Worm (Caenorhabditis elegans) whole organism, L4 larva: ENCODE measurements around the gene dhs-19.

Source experiments
- D1046.2 ChIP-seq: fragments of 200-800 bp; sonication (Bioruptor generic); IDR thresholded peaks from 2 replicates; pipeline ENCODE4 v1.3.6; 2022; ENCODE audit warnings: missing genetic modification characterization, missing compliant biosample characterization
- R02D3.7 ChIP-seq: fragments of 150-350 bp; sonication (generic microtip); optimal IDR thresholded peaks from 3 replicates; lab custom pipeline; 2014; ENCODE audit warnings: missing biosample characterization, missing genetic modification characterization
- Y105C5A.15 ChIP-seq: fragments of 200-800 bp; sonication (Bioruptor generic); IDR thresholded peaks from 2 replicates; pipeline ENCODE4 v1.3.6; 2022; ENCODE audit warnings: missing genetic modification characterization, missing compliant biosample characterization
- Y75B8A.6 ChIP-seq: fragments of 200-800 bp; sonication (Bioruptor generic); IDR thresholded peaks from 2 replicates; pipeline ENCODE4 v1.3.6; 2022; ENCODE audit warnings: missing genetic modification reagents, missing genetic modification characterization, missing compliant biosample characterization
- aha-1 ChIP-seq: fragments of 150-350 bp; peaks from one replicate; lab custom pipeline; 2014; ENCODE audit warnings: missing biosample characterization, missing genetic modification characterization
- ama-1 ChIP-seq: fragments of 150-350 bp; optimal IDR thresholded peaks from 2 replicates; lab custom pipeline; 2014; ENCODE audit warnings: inconsistent platforms, mixed read lengths
- arid-1 ChIP-seq: fragments of 200-800 bp; sonication (Bioruptor generic); conservative IDR thresholded peaks from 2 replicates; pipeline ENCODE4 v1.3.6; 2022; ENCODE audit warnings: missing genetic modification reagents, missing genetic modification characterization, missing compliant biosample characterization
- attf-4 ChIP-seq: sonication (generic microtip); optimal IDR thresholded peaks from 3 replicates; lab custom pipeline; 2017; ENCODE audit warnings: missing biosample characterization, missing genetic modification characterization
- ceh-20 ChIP-seq: fragments of 200-800 bp; sonication (Bioruptor generic); IDR thresholded peaks from 2 replicates; pipeline ENCODE4 v1.3.6; 2022; ENCODE audit warnings: missing genetic modification reagents, missing genetic modification characterization, missing compliant biosample characterization
- ceh-28 ChIP-seq: fragments of 150-350 bp; optimal IDR thresholded peaks from 2 replicates; lab custom pipeline; 2014; ENCODE audit warnings: missing biosample characterization, missing genetic modification reagents, missing genetic modification characterization
- ceh-32 ChIP-seq: sonication (generic microtip); optimal IDR thresholded peaks from 2 replicates; lab custom pipeline; 2016; ENCODE audit warnings: mild to moderate bottlenecking, missing genetic modification characterization, missing compliant biosample characterization; ENCODE audit not compliant: poor library complexity
- ceh-62 ChIP-seq: sonication (generic microtip); optimal IDR thresholded peaks from 2 replicates; lab custom pipeline; 2017; ENCODE audit warnings: missing biosample characterization, missing genetic modification characterization
- ceh-82 ChIP-seq: sonication (generic microtip); optimal IDR thresholded peaks from 2 replicates; lab custom pipeline; 2017; ENCODE audit warnings: missing biosample characterization, missing genetic modification characterization
- ctbp-1 ChIP-seq: fragments of 200-800 bp; sonication (Bioruptor generic); IDR thresholded peaks from 2 replicates; pipeline ENCODE4 v1.3.6; 2022; ENCODE audit warnings: missing genetic modification reagents, missing genetic modification characterization, missing compliant biosample characterization
- daf-12 ChIP-seq: fragments of 150-350 bp; optimal IDR thresholded peaks from 2 replicates; lab custom pipeline; 2014; ENCODE audit warnings: missing biosample characterization, missing genetic modification reagents, missing genetic modification characterization
- daf-16 ChIP-seq, 3 experiments: sonication (generic microtip); optimal IDR thresholded peaks; 2 replicates each; lab custom pipeline; 2016 to 2017; ENCODE audit warnings: missing genetic modification characterization in 3 of 3, missing genetic modification reagents in 3 of 3, mild to moderate bottlenecking in 2 of 3, missing compliant biosample characterization in 2 of 3, missing biosample characterization in 1 of 3, moderate library complexity in 1 of 3
- daf-8 ChIP-seq: fragments of 200-800 bp; sonication (Bioruptor generic); IDR thresholded peaks from 2 replicates; pipeline ENCODE4 v1.3.6; 2022; ENCODE audit warnings: missing genetic modification characterization, missing compliant biosample characterization
- dmd-6 ChIP-seq: fragments of 200-800 bp; sonication (Bioruptor generic); IDR thresholded peaks from 2 replicates; pipeline ENCODE4 v1.3.6; 2022; ENCODE audit warnings: missing genetic modification reagents, missing genetic modification characterization, missing compliant biosample characterization
- dpl-1 ChIP-seq: fragments of 150-350 bp; optimal IDR thresholded peaks from 2 replicates; lab custom pipeline; 2014; ENCODE audit warnings: missing biosample characterization, missing genetic modification reagents, missing genetic modification characterization
- duxl-1 ChIP-seq: sonication (generic microtip); optimal IDR thresholded peaks from 2 replicates; lab custom pipeline; 2016; ENCODE audit warnings: mild to moderate bottlenecking, missing genetic modification characterization, moderate library complexity, missing compliant biosample characterization; ENCODE audit not compliant: poor library complexity
- dve-1 ChIP-seq: sonication (generic microtip); optimal IDR thresholded peaks from 2 replicates; lab custom pipeline; 2017; ENCODE audit warnings: antibody characterized with exemption, mild to moderate bottlenecking, missing genetic modification characterization, missing compliant biosample characterization; ENCODE audit not compliant: insufficient read depth
- fos-1 ChIP-seq: fragments of 150-350 bp; optimal IDR thresholded peaks from 2 replicates; lab custom pipeline; 2014; ENCODE audit warnings: missing biosample characterization, missing genetic modification characterization
- hlh-30 ChIP-seq: sonication (generic microtip); optimal IDR thresholded peaks from 2 replicates; lab custom pipeline; 2017; ENCODE audit warnings: antibody characterized with exemption, mild to moderate bottlenecking, missing genetic modification characterization, missing compliant biosample characterization; ENCODE audit not compliant: insufficient read depth
- lim-7 ChIP-seq: fragments of 200-800 bp; sonication (Bioruptor generic); IDR thresholded peaks from 2 replicates; pipeline ENCODE4 v1.3.6; 2022; ENCODE audit warnings: missing genetic modification characterization, missing compliant biosample characterization
- lin-29 ChIP-seq: fragments of 200-800 bp; sonication (Bioruptor generic); IDR thresholded peaks from 2 replicates; pipeline ENCODE4 v1.3.6; 2022; ENCODE audit warnings: missing genetic modification reagents, missing genetic modification characterization, missing compliant biosample characterization
- lin-38 ChIP-seq: fragments of 200-800 bp; sonication (Bioruptor generic); IDR thresholded peaks from 2 replicates; pipeline ENCODE4 v1.3.6; 2022; ENCODE audit warnings: missing genetic modification reagents, missing genetic modification characterization, missing compliant biosample characterization
- lin-39 ChIP-seq: fragments of 150-350 bp; optimal IDR thresholded peaks from 2 replicates; lab custom pipeline; 2014; ENCODE audit warnings: missing biosample characterization, missing genetic modification reagents, missing genetic modification characterization
- lir-3 ChIP-seq: sonication (generic microtip); optimal IDR thresholded peaks from 2 replicates; lab custom pipeline; 2016; ENCODE audit warnings: mild to moderate bottlenecking, missing genetic modification characterization, missing compliant biosample characterization
- mdl-1 ChIP-seq, 2 experiments: fragments of 150-350 bp in 1 of 2; sonication (generic microtip) in 1 of 2; optimal IDR thresholded peaks; 2 replicates each; lab custom pipeline; 2014 to 2017; ENCODE audit warnings: missing biosample characterization in 2 of 2, missing genetic modification characterization in 2 of 2
- mxl-3 ChIP-seq: fragments of 200-800 bp; sonication (Bioruptor generic); optimal IDR thresholded peaks from 2 replicates; lab custom pipeline; 2018; ENCODE audit warnings: mild to moderate bottlenecking, missing genetic modification characterization, missing compliant biosample characterization
- nhr-10 ChIP-seq: fragments of 150-350 bp; optimal IDR thresholded peaks from 2 replicates; lab custom pipeline; 2014; ENCODE audit warnings: missing biosample characterization, missing genetic modification characterization
- nhr-111 ChIP-seq: fragments of 200-800 bp; sonication (Bioruptor generic); optimal IDR thresholded peaks from 2 replicates; lab custom pipeline; 2018; ENCODE audit warnings: mild to moderate bottlenecking, missing genetic modification characterization, missing compliant biosample characterization
- nhr-25 ChIP-seq: sonication (generic microtip); optimal IDR thresholded peaks from 2 replicates; lab custom pipeline; 2017; ENCODE audit warnings: missing genetic modification characterization, mild to moderate bottlenecking, missing compliant biosample characterization, antibody characterized with exemption, moderate library complexity, borderline replicate concordance; ENCODE audit not compliant: insufficient read depth
- nhr-6 ChIP-seq: fragments of 150-350 bp; optimal IDR thresholded peaks from 2 replicates; lab custom pipeline; 2014; ENCODE audit warnings: missing biosample characterization, missing genetic modification characterization
- nhr-76 ChIP-seq: fragments of 150-350 bp; optimal IDR thresholded peaks from 2 replicates; lab custom pipeline; 2014; ENCODE audit warnings: missing biosample characterization, missing genetic modification characterization
- nhr-77 ChIP-seq: fragments of 150-350 bp; optimal IDR thresholded peaks from 2 replicates; lab custom pipeline; 2014; ENCODE audit warnings: missing biosample characterization, missing genetic modification characterization
- php-3 ChIP-seq: fragments of 200-800 bp; sonication (Bioruptor generic); IDR thresholded peaks from 2 replicates; pipeline ENCODE4 v1.3.6; 2022; ENCODE audit warnings: missing genetic modification reagents, missing genetic modification characterization, missing compliant biosample characterization
- saeg-2 ChIP-seq: fragments of 200-800 bp; sonication (Bioruptor generic); IDR thresholded peaks from 2 replicates; pipeline ENCODE4 v1.3.6; 2022; ENCODE audit warnings: missing genetic modification reagents, missing genetic modification characterization, missing compliant biosample characterization
- set-16 ChIP-seq: fragments of 200-800 bp; sonication (Bioruptor generic); IDR thresholded peaks from 2 replicates; pipeline ENCODE4 v1.3.6; 2022; ENCODE audit warnings: missing genetic modification reagents, missing genetic modification characterization, missing compliant biosample characterization
- snpc-1.2 ChIP-seq: fragments of 200-800 bp; sonication (Bioruptor generic); IDR thresholded peaks from 2 replicates; pipeline ENCODE4 v1.3.6; 2022; ENCODE audit warnings: missing genetic modification reagents, missing genetic modification characterization, missing compliant biosample characterization
- spr-1 ChIP-seq: sonication (generic microtip); optimal IDR thresholded peaks from 2 replicates; lab custom pipeline; 2016; ENCODE audit warnings: mild to moderate bottlenecking, missing genetic modification characterization, missing compliant biosample characterization
- spr-3 ChIP-seq: fragments of 200-800 bp; sonication (Bioruptor generic); optimal IDR thresholded peaks from 2 replicates; lab custom pipeline; 2018; ENCODE audit warnings: mild to moderate bottlenecking, missing genetic modification characterization, missing compliant biosample characterization
- tra-1 ChIP-seq: fragments of 200-800 bp; sonication (Bioruptor generic); IDR thresholded peaks from 2 replicates; pipeline ENCODE4 v1.3.6; 2022; ENCODE audit warnings: missing genetic modification reagents, missing genetic modification characterization, missing compliant biosample characterization
- unc-39 ChIP-seq: sonication (generic microtip); optimal IDR thresholded peaks from 2 replicates; lab custom pipeline; 2017; ENCODE audit warnings: missing biosample characterization, missing genetic modification characterization
- unc-62 ChIP-seq, 3 experiments: fragments of 150-350 bp in 1 of 3; sonication (generic microtip); optimal IDR thresholded peaks in 2 of 3; peaks in 1 of 3; 1 replicate in 1 of 3; 2 replicates in 2 of 3; lab custom pipeline; 2014 to 2017; ENCODE audit warnings: missing biosample characterization in 3 of 3, missing genetic modification characterization in 3 of 3, missing genetic modification reagents in 3 of 3, missing genotype in 1 of 3
- zag-1 ChIP-seq: fragments of 150-350 bp; optimal IDR thresholded peaks from 2 replicates; lab custom pipeline; 2014; ENCODE audit warnings: missing biosample characterization, missing genetic modification characterization
- ztf-11 ChIP-seq: fragments of 150-350 bp; optimal IDR thresholded peaks from 2 replicates; lab custom pipeline; 2014; ENCODE audit warnings: missing biosample characterization, missing genetic modification characterization

Gene dhs-19

ce11 chrV:11532535-11532853, 42.2 kb upstream of the dhs-19 start:
- TF ChIP-seq aha-1 (tag; lab: Kevin White, UChicago) (peak; percentile 24), Y105C5A.15 (GFP tag; lab: Robert Waterston, UW) (no peak), ctbp-1 (0 out of 2 replicates have a peak, but pooled peaks have one; percentile 10), unc-62 (GFP tag; optimal IDR thresholded peaks at IDR 0.05 in 1 of 2; lab: Kevin White, UChicago) (peak in 1 of 2 experiments; percentile 93), unc-62 (tag; optimal IDR thresholded peaks at IDR 0.05; lab: Kevin White, UChicago) (no peak), snpc-1.2 (GFP tag; lab: Robert Waterston, UW) (no peak), ama-1 (lab: Kevin White, UChicago) (peak; percentile 11), zag-1 (tag; lab: Kevin White, UChicago) (no peak), nhr-111 (GFP tag; lab: Kevin White, UChicago) (no peak), attf-4 (no peak), dmd-6 (GFP tag; lab: Robert Waterston, UW) (0 out of 2 replicates have a peak, but pooled peaks have one; percentile 4)

ce11 chrV:11531831-11532534, 41.7 kb upstream of the dhs-19 start:
- TF ChIP-seq snpc-1.2 (GFP tag; lab: Robert Waterston, UW) (no peak), hlh-30 (tag; lab: Kevin White, UChicago) (peak; percentile 89), ama-1 (lab: Kevin White, UChicago) (no peak), ztf-11 (no peak), lim-7 (GFP tag; lab: Robert Waterston, UW) (no peak), tra-1 (GFP tag; lab: Robert Waterston, UW) (peak; percentile 81), dve-1 (tag; lab: Kevin White, UChicago) (peak; percentile 92), daf-12 (tag; lab: Kevin White, UChicago) (no peak), fos-1 (tag; lab: Kevin White, UChicago) (no peak), nhr-25 (peak; percentile 80), lir-3 (no peak), dpl-1 (GFP tag; lab: Kevin White, UChicago) (no peak), set-16 (GFP tag; lab: Robert Waterston, UW) (peak; percentile 59; the same call in 1 of the 2 replicates), nhr-77 (tag; lab: Kevin White, UChicago) (peak; percentile 40), Y75B8A.6 (GFP tag; lab: Robert Waterston, UW) (no peak), ceh-32 (tag; lab: Kevin White, UChicago) (no peak), mdl-1 (tag; optimal IDR thresholded peaks at IDR 0.05; lab: Kevin White, UChicago) (peak; percentile 78 to 96), unc-39 (tag; lab: Kevin White, UChicago) (no peak), nhr-76 (tag; lab: Kevin White, UChicago) (no peak), Y105C5A.15 (GFP tag; lab: Robert Waterston, UW) (no peak), saeg-2 (GFP tag; lab: Robert Waterston, UW) (no peak), spr-1 (tag; lab: Kevin White, UChicago) (peak; percentile 42), nhr-6 (peak; percentile 40), spr-3 (GFP tag; lab: Kevin White, UChicago) (no peak), lin-39 (tag; lab: Kevin White, UChicago) (no peak), R02D3.7 (no peak), aha-1 (tag; lab: Kevin White, UChicago) (peak; percentile 88), lin-38 (peak; percentile 48), D1046.2 (GFP tag; lab: Robert Waterston, UW) (no peak), nhr-10 (tag; lab: Kevin White, UChicago) (peak; percentile 62), ceh-28 (no peak), ceh-62 (tag; lab: Kevin White, UChicago) (no peak), nhr-111 (GFP tag; lab: Kevin White, UChicago) (no peak), lin-29 (GFP tag; lab: Robert Waterston, UW) (0 out of 2 replicates have a peak, but pooled peaks have one; percentile 29), mxl-3 (GFP tag; lab: Kevin White, UChicago) (peak; percentile 98), daf-16 (GFP tag; optimal IDR thresholded peaks at IDR 0.05; lab: Kevin White, UChicago) (peak; percentile 62 to 96), daf-16 (tag; optimal IDR thresholded peaks at IDR 0.05; lab: Kevin White, UChicago) (peak; percentile 91), ceh-82 (tag; lab: Kevin White, UChicago) (no peak), arid-1 (GFP tag; lab: Robert Waterston, UW) (no peak), ceh-20 (GFP tag; lab: Robert Waterston, UW) (peak; percentile 59; the same call in 1 of the 2 replicates), daf-8 (GFP tag; lab: Robert Waterston, UW) (no peak), php-3 (0 out of 2 replicates have a peak, but pooled peaks have one; percentile 45), duxl-1 (tag; lab: Kevin White, UChicago) (no peak)
